Fruit fly (Drosophila melanogaster) whole organism, embryonic: ENCODE results near the gene Spt7.

Experiments used
- Abd-B ChIP-seq: fragments of 200-800 bp; sonication (Bioruptor generic); optimal IDR thresholded peaks from 2 replicates; lab custom pipeline; 2018; ENCODE audit warnings: missing biosample characterization, mild to moderate bottlenecking, missing genetic modification characterization, moderate library complexity
- Atf-2 ChIP-seq: fragments of 200-800 bp; sonication (Bioruptor generic); optimal IDR thresholded peaks from 2 replicates; lab custom pipeline; 2016; ENCODE audit warnings: missing biosample characterization, missing genetic modification characterization
- BEAF-32 ChIP-seq: fragments of 200-800 bp; sonication (Bioruptor generic); optimal IDR thresholded peaks from 3 replicates; lab custom pipeline; 2017; ENCODE audit warnings: missing biosample characterization, missing genetic modification characterization, mild to moderate bottlenecking, moderate library complexity, missing genetic modification reagents
- BtbVII ChIP-seq: fragments of 200-800 bp; sonication (Bioruptor generic); optimal IDR thresholded peaks from 3 replicates; lab custom pipeline; 2017; ENCODE audit warnings: missing biosample characterization, mild to moderate bottlenecking, missing genetic modification characterization
- CG1024 ChIP-seq: fragments of 200-800 bp; sonication (Bioruptor generic); IDR thresholded peaks from 2 replicates; pipeline ENCODE4 v1.3.6; 2022; ENCODE audit warnings: missing biosample characterization, missing genetic modification characterization
- CG10654 ChIP-seq: fragments of 200-800 bp; sonication (Bioruptor generic); optimal IDR thresholded peaks from 2 replicates; lab custom pipeline; 2016; ENCODE audit warnings: missing biosample characterization, missing genetic modification characterization
- CG11723 ChIP-seq: fragments of 200-800 bp; sonication (Bioruptor generic); optimal IDR thresholded peaks from 2 replicates; lab custom pipeline; 2017; ENCODE audit warnings: missing biosample characterization, mild to moderate bottlenecking, missing genetic modification characterization
- CG13287 ChIP-seq: fragments of 200-800 bp; sonication (Bioruptor generic); IDR thresholded peaks from 2 replicates; pipeline ENCODE4 v1.3.6; 2022; ENCODE audit warnings: missing biosample characterization, missing genetic modification characterization; ENCODE audit not compliant: partially characterized antibody
- CG14667 ChIP-seq: fragments of 200-800 bp; sonication (Bioruptor generic); IDR thresholded peaks from 2 replicates; pipeline ENCODE4 v1.3.6; 2022; ENCODE audit warnings: missing biosample characterization, missing genetic modification characterization
- CG18764 ChIP-seq: fragments of 200-800 bp; sonication (Bioruptor generic); optimal IDR thresholded peaks from 3 replicates; lab custom pipeline; 2016; ENCODE audit warnings: missing biosample characterization, missing genetic modification characterization
- CG2875 ChIP-seq: fragments of 200-800 bp; sonication (Bioruptor generic); optimal IDR thresholded peaks from 2 replicates; lab custom pipeline; 2017; ENCODE audit warnings: missing biosample characterization, mild to moderate bottlenecking, missing genetic modification characterization, missing genetic modification reagents
- CG32532 ChIP-seq: fragments of 200-800 bp; sonication (Bioruptor generic); IDR thresholded peaks from 2 replicates; pipeline ENCODE4 v1.3.6; 2022; ENCODE audit warnings: missing biosample characterization, missing genetic modification characterization
- CG3407 ChIP-seq: fragments of 200-800 bp; sonication (Bioruptor generic); optimal IDR thresholded peaks from 2 replicates; lab custom pipeline; 2018; ENCODE audit warnings: missing biosample characterization, mild to moderate bottlenecking, missing genetic modification characterization
- CG43689 ChIP-seq: fragments of 200-800 bp; sonication (Bioruptor generic); IDR thresholded peaks from 2 replicates; pipeline ENCODE4 v1.3.6; 2022; ENCODE audit warnings: missing biosample characterization, missing genetic modification characterization
- CG6272 ChIP-seq: fragments of 200-800 bp; sonication (Bioruptor generic); IDR thresholded peaks from 2 replicates; pipeline ENCODE4 v1.3.6; 2022; ENCODE audit warnings: missing biosample characterization, missing genetic modification characterization
- CG6654 ChIP-seq: fragments of 200-800 bp; sonication (Bioruptor generic); optimal IDR thresholded peaks from 2 replicates; lab custom pipeline; 2017; ENCODE audit warnings: missing biosample characterization, mild to moderate bottlenecking, missing genetic modification characterization
- CG8388 ChIP-seq: fragments of 200-800 bp; sonication (Bioruptor generic); optimal IDR thresholded peaks from 2 replicates; lab custom pipeline; 2019; ENCODE audit warnings: missing biosample characterization, mild to moderate bottlenecking, missing genetic modification characterization, moderate library complexity
- CTCF ChIP-seq: fragments of 200-800 bp; sonication (Bioruptor generic); optimal IDR thresholded peaks from 2 replicates; lab custom pipeline; 2017; ENCODE audit warnings: missing biosample characterization, mild to moderate bottlenecking, missing genetic modification characterization, moderate library complexity
- Gsc ChIP-seq: fragments of 200-800 bp; sonication (Bioruptor generic); IDR thresholded peaks from 2 replicates; pipeline ENCODE4 v1.3.6; 2022; ENCODE audit warnings: missing biosample characterization, missing genetic modification characterization
- H15 ChIP-seq: fragments of 200-800 bp; sonication (Bioruptor generic); IDR thresholded peaks from 3 replicates; pipeline ENCODE4 v1.3.6; 2022; ENCODE audit warnings: missing biosample characterization, missing genetic modification characterization
- HLH54F ChIP-seq: fragments of 200-800 bp; sonication (Bioruptor generic); optimal IDR thresholded peaks from 3 replicates; lab custom pipeline; 2016; ENCODE audit warnings: missing biosample characterization, missing genetic modification characterization
- Hsf ChIP-seq: fragments of 200-800 bp; sonication (Bioruptor generic); optimal IDR thresholded peaks from 3 replicates; lab custom pipeline; 2016; ENCODE audit warnings: missing biosample characterization, missing genetic modification characterization
- Kr ChIP-seq: fragments of 200-800 bp; sonication (Bioruptor generic); optimal IDR thresholded peaks from 2 replicates; lab custom pipeline; 2017; ENCODE audit warnings: missing biosample characterization, mild to moderate bottlenecking, missing genetic modification characterization
- Med ChIP-seq: fragments of 200-800 bp; sonication (Bioruptor generic); peaks from one replicate; lab custom pipeline; 2016; ENCODE audit warnings: missing biosample characterization, missing genetic modification characterization, mild to moderate bottlenecking, inconsistent platforms, moderate library complexity
- Sox102F ChIP-seq: fragments of 200-800 bp; sonication (Bioruptor generic); optimal IDR thresholded peaks from 2 replicates; lab custom pipeline; 2018; ENCODE audit warnings: missing biosample characterization, mild to moderate bottlenecking, missing genetic modification characterization, moderate library complexity
- Sry-δ ChIP-seq: fragments of 200-800 bp; sonication (Bioruptor generic); optimal IDR thresholded peaks from 2 replicates; lab custom pipeline; 2016; ENCODE audit warnings: missing biosample characterization, missing genetic modification characterization
- Xbp1 ChIP-seq: fragments of 200-800 bp; sonication (Bioruptor generic); optimal IDR thresholded peaks from 3 replicates; lab custom pipeline; 2016; ENCODE audit warnings: missing biosample characterization, mild to moderate bottlenecking, missing genetic modification characterization
- bcd ChIP-seq: fragments of 200-800 bp; sonication (Bioruptor generic); optimal IDR thresholded peaks from 2 replicates; lab custom pipeline; 2017; ENCODE audit warnings: missing biosample characterization, mild to moderate bottlenecking, missing genetic modification characterization
- chif ChIP-seq, 2 experiments: fragments of 200-800 bp; sonication (Bioruptor generic); optimal IDR thresholded peaks; 3 replicates each; lab custom pipeline; 2016; ENCODE audit warnings: missing biosample characterization in 2 of 2, missing genetic modification characterization in 2 of 2
- chinmo ChIP-seq: fragments of 200-800 bp; sonication (Bioruptor generic); IDR thresholded peaks from 4 replicates; pipeline ENCODE4 v1.3.6; 2022; ENCODE audit warnings: missing biosample characterization, missing genetic modification characterization; ENCODE audit not compliant: partially characterized antibody
- dimm ChIP-seq: fragments of 200-800 bp; sonication (Bioruptor generic); IDR thresholded peaks from 2 replicates; pipeline ENCODE4 v1.3.6; 2022; ENCODE audit warnings: missing biosample characterization, missing genetic modification characterization
- esg ChIP-seq: fragments of 200-800 bp; sonication (Bioruptor generic); conservative IDR thresholded peaks from 2 replicates; pipeline ENCODE4 v1.3.6; 2022; ENCODE audit warnings: missing biosample characterization, missing genetic modification characterization
- ewg ChIP-seq: fragments of 200-800 bp; sonication (Bioruptor generic); optimal IDR thresholded peaks from 3 replicates; lab custom pipeline; 2017; ENCODE audit warnings: mild to moderate bottlenecking, missing biosample characterization, missing genetic modification reagents, missing genetic modification characterization
- gfzf ChIP-seq: fragments of 200-800 bp; sonication (Bioruptor generic); optimal IDR thresholded peaks from 2 replicates; lab custom pipeline; 2016; ENCODE audit warnings: missing biosample characterization, mild to moderate bottlenecking, missing genetic modification characterization, moderate library complexity
- kah ChIP-seq: fragments of 200-800 bp; sonication (Bioruptor generic); optimal IDR thresholded peaks from 2 replicates; lab custom pipeline; 2018; ENCODE audit warnings: missing biosample characterization, mild to moderate bottlenecking, missing genetic modification characterization
- lov ChIP-seq, 2 experiments: fragments of 200-800 bp in 1 of 2; fragments of >200 bp in 1 of 2; sonication (Bioruptor generic) in 1 of 2; IDR thresholded peaks in 1 of 2; optimal IDR thresholded peaks in 1 of 2; 2 replicates in 1 of 2; 3 replicates in 1 of 2; pipeline versions ENCODE4 v1.3.6 to Lab custom; 2017 to 2022; ENCODE audit warnings: missing biosample characterization in 1 of 2, missing genetic modification characterization in 1 of 2
- mld ChIP-seq: fragments of 200-800 bp; sonication (Bioruptor generic); IDR thresholded peaks from 3 replicates; pipeline ENCODE4 v1.3.6; 2022; ENCODE audit warnings: missing biosample characterization, missing genetic modification characterization; ENCODE audit not compliant: partially characterized antibody
- nau ChIP-seq: fragments of 200-800 bp; sonication (Bioruptor generic); optimal IDR thresholded peaks from 3 replicates; lab custom pipeline; 2017; ENCODE audit warnings: missing biosample characterization, mild to moderate bottlenecking, missing genetic modification characterization, missing genetic modification reagents
- org-1 ChIP-seq: fragments of 200-800 bp; sonication (Bioruptor generic); optimal IDR thresholded peaks from 2 replicates; lab custom pipeline; 2017; ENCODE audit warnings: missing biosample characterization, missing genetic modification characterization
- pan ChIP-seq, 4 experiments: fragments of >200 bp in 3 of 4; fragments of 200-800 bp in 1 of 4; sonication (Bioruptor generic) in 1 of 4; optimal IDR thresholded peaks in 3 of 4; IDR thresholded peaks in 1 of 4; 2 replicates each; pipeline versions ENCODE4 v1.3.6 to Lab custom; 2017 to 2022; ENCODE audit warnings: missing biosample characterization in 2 of 4, missing genetic modification characterization in 2 of 4, mixed read lengths in 1 of 4
- peb ChIP-seq: fragments of 200-800 bp; sonication (Bioruptor generic); IDR thresholded peaks from 2 replicates; pipeline ENCODE4 v1.3.6; 2022; ENCODE audit warnings: missing biosample characterization, missing genetic modification characterization
- pfk ChIP-seq: fragments of 200-800 bp; sonication (Bioruptor generic); optimal IDR thresholded peaks from 2 replicates; lab custom pipeline; 2018; ENCODE audit warnings: missing biosample characterization, mild to moderate bottlenecking, missing genetic modification characterization, moderate library complexity
- pho ChIP-seq: fragments of 200-800 bp; sonication (Bioruptor generic); optimal IDR thresholded peaks from 2 replicates; lab custom pipeline; 2016; ENCODE audit warnings: missing biosample characterization, missing genetic modification characterization
- pum ChIP-seq: fragments of 200-800 bp; sonication (Bioruptor generic); optimal IDR thresholded peaks from 2 replicates; lab custom pipeline; 2016; ENCODE audit warnings: missing biosample characterization, missing genetic modification characterization
- ro ChIP-seq: fragments of 200-800 bp; sonication (Bioruptor generic); IDR thresholded peaks from 2 replicates; pipeline ENCODE4 v1.3.6; 2022; ENCODE audit warnings: missing biosample characterization, missing genetic modification characterization
- toy ChIP-seq: fragments of 200-800 bp; sonication (Bioruptor generic); IDR thresholded peaks from 2 replicates; pipeline ENCODE4 v1.3.6; 2022; ENCODE audit warnings: missing biosample characterization, missing genetic modification characterization
- zen2 ChIP-seq: fragments of 200-800 bp; sonication (Bioruptor generic); IDR thresholded peaks from 3 replicates; pipeline ENCODE4 v1.3.6; 2022; ENCODE audit warnings: missing biosample characterization, missing genetic modification characterization; ENCODE audit not compliant: partially characterized antibody

The Spt7 gene

DNA sequence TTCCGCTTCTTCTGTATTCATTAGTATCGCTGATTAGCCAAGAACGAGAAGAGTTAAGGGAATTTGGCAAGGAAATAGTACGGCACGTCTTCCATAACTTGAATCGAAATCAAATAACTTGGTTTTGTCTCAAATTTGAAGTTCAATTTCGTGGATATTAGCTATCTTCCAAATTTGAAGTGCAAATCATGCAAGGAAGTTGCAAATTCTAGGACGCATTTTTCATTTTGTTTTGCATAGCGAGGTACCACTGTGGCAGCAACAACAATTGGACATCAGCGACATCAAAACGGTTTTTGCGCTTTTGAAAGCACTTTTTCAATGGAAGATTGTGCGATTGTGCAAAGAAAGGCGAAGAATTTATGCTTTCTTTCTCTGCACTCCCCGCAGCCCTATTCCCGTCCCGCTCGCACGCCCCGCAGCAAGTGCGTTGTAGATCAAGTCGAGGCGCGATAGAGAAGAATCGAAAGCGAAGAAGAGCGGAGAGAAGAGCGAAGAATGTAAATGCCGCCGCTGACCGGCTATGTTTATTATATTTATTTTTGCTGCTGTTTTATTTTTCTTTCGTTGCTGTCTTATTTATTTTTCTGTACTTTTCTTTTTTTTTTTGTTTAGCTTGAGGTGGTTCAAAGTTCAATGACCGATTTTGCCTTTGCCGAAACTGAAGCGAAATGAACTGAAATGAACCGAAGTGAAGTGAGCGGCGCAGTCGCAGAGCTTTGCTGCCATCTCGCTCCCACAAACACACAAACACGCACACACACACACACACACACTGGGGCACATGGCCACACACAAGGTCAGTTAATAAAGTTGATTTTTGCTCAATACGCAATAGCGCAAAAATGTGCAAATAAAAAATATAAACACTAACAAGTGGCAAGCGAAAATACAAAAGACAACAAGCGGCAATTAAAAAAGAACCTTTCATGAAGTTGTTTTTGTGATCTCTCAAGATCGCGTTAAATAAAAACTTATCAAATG, 31.2 kb downstream of the Spt7 start (continued):
- TF ChIP-seq BtbVII (GFP tag; lab: Kevin White, UChicago) (peak; percentile 6), CG43689 (GFP tag; lab: Robert Waterston, UW) (no peak), CG10654 (peak; percentile 24), CG18764 (GFP tag; lab: Kevin White, UChicago) (no peak), nau (GFP tag; lab: Kevin White, UChicago) (no peak), Atf-2 (GFP tag; lab: Kevin White, UChicago) (peak; percentile 28), pfk (GFP tag; lab: Kevin White, UChicago) (no peak), Hsf (GFP tag; lab: Kevin White, UChicago) (peak; percentile 40), bcd (peak; percentile 71), esg (GFP tag; lab: Robert Waterston, UW) (no peak), Sry-δ (no peak), CG3407 (GFP tag; lab: Kevin White, UChicago) (no peak), kah (no peak), CG11723 (no peak), pho (GFP tag; lab: Kevin White, UChicago) (peak; percentile 71), Gsc (GFP tag; lab: Robert Waterston, UW) (no peak), Kr (GFP tag; lab: Kevin White, UChicago) (no peak), CG2875 (GFP tag; lab: Kevin White, UChicago) (no peak), CTCF (GFP tag; lab: Kevin White, UChicago) (no peak), ro (GFP tag; lab: Robert Waterston, UW) (no peak), chif (GFP tag; optimal IDR thresholded peaks at IDR 0.05; lab: Kevin White, UChicago) (peak in 1 of 2 experiments; percentile 15), CG1024 (no peak), org-1 (GFP tag; lab: Kevin White, UChicago) (no peak), zen2 (GFP tag; lab: Robert Waterston, UW) (no peak), CG8388 (GFP tag; lab: Kevin White, UChicago) (no peak), CG13287 (GFP tag; lab: Robert Waterston, UW) (no peak), lov (optimal IDR thresholded peaks at IDR 0.05; lab: Kevin White, UChicago) (no peak), lov (GFP tag; IDR thresholded peaks at IDR 0.05; lab: Robert Waterston, UW) (no peak), CG6654 (no peak), Med (GFP tag; lab: Kevin White, UChicago) (peak; percentile 97), Xbp1 (GFP tag; lab: Kevin White, UChicago) (peak; percentile 58), H15 (no peak), toy (GFP tag; lab: Robert Waterston, UW) (no peak), dimm (GFP tag; lab: Robert Waterston, UW) (no peak), CG6272 (GFP tag; lab: Robert Waterston, UW) (peak; percentile 14; the same call in 1 of the 2 replicates), pan (optimal IDR thresholded peaks at IDR 0.05; lab: Kevin White, UChicago) (no peak), pan (GFP tag; optimal IDR thresholded peaks at IDR 0.05 in 1 of 2, IDR thresholded peaks at IDR 0.05 in 1 of 2) (peak in 1 of 2 experiments; percentile 59), CG14667 (GFP tag; lab: Robert Waterston, UW) (no peak), BEAF-32 (GFP tag; lab: Kevin White, UChicago) (no peak), mld (no peak), gfzf (GFP tag; lab: Kevin White, UChicago) (no peak), chinmo (GFP tag; lab: Robert Waterston, UW) (0 out of 4 replicates have a peak, but pooled peaks have one; percentile 16), Sox102F (peak; percentile 68), Abd-B (GFP tag; lab: Kevin White, UChicago) (peak; percentile 32), peb (GFP tag; lab: Robert Waterston, UW) (no peak), ewg (peak; percentile 8), pum (GFP tag; lab: Kevin White, UChicago) (peak; percentile 19), CG32532 (GFP tag; lab: Robert Waterston, UW) (peak; percentile 74), HLH54F (GFP tag; lab: Kevin White, UChicago) (peak; percentile 48)
